Fruit fly (Drosophila melanogaster): ENCODE results near the gene lectin-28C.
A peak's percentile ranks its signal among the peaks of the same experiment; 100 is the strongest.

DNA sequence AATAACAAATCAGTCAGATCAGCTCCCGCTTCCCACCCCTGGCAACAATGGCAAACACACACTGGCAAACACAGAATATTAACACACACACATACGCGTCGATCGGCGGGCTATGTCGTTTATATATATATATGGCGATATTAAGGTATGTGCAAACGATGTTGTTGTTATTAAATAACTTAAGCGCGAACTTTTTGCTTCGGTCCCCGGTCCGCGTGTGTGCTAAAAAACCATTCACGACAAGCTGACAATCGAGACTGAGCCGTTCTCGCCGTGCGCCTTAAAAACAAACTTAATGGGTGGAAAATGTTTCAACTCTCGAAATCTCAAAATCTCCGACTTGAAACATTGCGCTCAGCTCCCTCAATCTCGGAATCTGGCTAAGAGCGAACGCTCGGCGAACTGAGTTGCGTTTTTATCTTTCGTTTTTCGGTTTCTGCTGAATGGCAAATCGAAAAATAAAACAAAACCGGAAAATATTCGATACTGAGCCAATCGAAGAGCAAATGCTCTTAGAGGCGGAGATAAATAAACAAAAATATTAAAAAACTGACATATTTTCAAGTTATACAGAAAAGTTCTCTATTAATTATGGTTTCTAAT is 22.5 kb downstream of the lectin-28C start, which contains the start of gene spz3:
- TF ChIP-seq Met (GFP tag; optimal IDR thresholded peaks at IDR 0.05) (peak; percentile 18), Hr39 (GFP tag; optimal IDR thresholded peaks at IDR 0.05) (no peak), CG10669 (GFP tag; optimal IDR thresholded peaks at IDR 0.05) (peak; percentile 71), lz (GFP tag; optimal IDR thresholded peaks at IDR 0.05) (peak; percentile 9), CG4318 (GFP tag; optimal IDR thresholded peaks at IDR 0.05) (no peak), svp (GFP tag) (no peak), topi (GFP tag; optimal IDR thresholded peaks at IDR 0.05) (no peak), CG11294 (GFP tag; IDR thresholded peaks at IDR 0.05) (no peak), fd59A (GFP tag; optimal IDR thresholded peaks at IDR 0.05) (peak; percentile 22), Lpt (GFP tag; optimal IDR thresholded peaks at IDR 0.05) (peak; percentile 23), OdsH (GFP tag; optimal IDR thresholded peaks at IDR 0.05) (peak; percentile 1), fkh (GFP tag; optimal IDR thresholded peaks at IDR 0.05) (no peak), CG8119 (GFP tag; IDR thresholded peaks at IDR 0.05) (peak; percentile 84), Hr38 (GFP tag; optimal IDR thresholded peaks at IDR 0.05) (no peak)

All from whole organism, prepupa.